Fruit fly (Drosophila melanogaster): Measurements from ENCODE around the gene CG5050.

DNA sequence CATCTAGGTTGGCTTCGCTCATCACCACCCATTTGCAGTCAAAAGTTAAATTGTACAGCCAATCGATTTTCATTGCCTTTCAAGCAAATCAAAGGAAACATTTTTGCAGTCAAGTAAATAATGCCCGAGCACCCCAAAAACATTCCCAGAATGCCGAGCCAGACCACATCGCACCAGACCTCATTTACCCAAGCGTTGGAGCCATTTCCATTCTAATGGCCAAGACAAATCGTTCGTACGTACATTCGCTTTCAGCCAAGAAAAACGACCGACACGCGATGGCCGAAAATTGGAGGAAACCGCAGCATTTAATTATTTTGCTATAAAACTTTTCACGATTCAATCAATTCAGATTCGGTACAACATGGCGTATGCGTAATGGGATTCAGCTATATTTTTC is 27.7 kb upstream of the CG5050 start:
- no peak for TF ChIP-seq salr (GFP tag; optimal IDR thresholded peaks at IDR 0.05)
- TF ChIP-seq eg (GFP tag; IDR thresholded peaks at IDR 0.05) = no peak
- no peak for TF ChIP-seq achi (GFP tag; optimal IDR thresholded peaks at IDR 0.05)
- TF ChIP-seq Ets21C (GFP tag; optimal IDR thresholded peaks at IDR 0.05) = no peak
- no peak for TF ChIP-seq CG16779 (tag; optimal IDR thresholded peaks at IDR 0.05)
- no peak for TF ChIP-seq CG7368 (GFP tag; optimal IDR thresholded peaks at IDR 0.05)
- no peak for TF ChIP-seq CG8319 (GFP tag; optimal IDR thresholded peaks at IDR 0.05)
- TF ChIP-seq Blimp-1 (GFP tag; optimal IDR thresholded peaks at IDR 0.05) = no peak
- TF ChIP-seq pdm3 (GFP tag; optimal IDR thresholded peaks at IDR 0.05) = no peak
- TF ChIP-seq CG6808 (GFP tag; optimal IDR thresholded peaks at IDR 0.05) = no peak
- TF ChIP-seq CG15336 (GFP tag; IDR thresholded peaks at IDR 0.05) = no peak

Measured in whole organism, prepupa.